Fruit fly (Drosophila melanogaster) whole organism, embryonic: ENCODE data around the gene VhaM9.7-b.

Experiments
- ATbp ChIP-seq: fragments of 200-800 bp; sonication (Bioruptor generic); optimal IDR thresholded peaks from 2 replicates; lab custom pipeline; 2017; ENCODE audit warnings: missing biosample characterization, mild to moderate bottlenecking, missing genetic modification characterization, missing genetic modification reagents
- Aef1 ChIP-seq: fragments of 200-800 bp; sonication (Bioruptor generic); IDR thresholded peaks from 3 replicates; pipeline ENCODE4 v1.3.6; 2022; ENCODE audit warnings: missing biosample characterization, missing genetic modification characterization
- CG10267 ChIP-seq: fragments of 200-800 bp; sonication (Bioruptor generic); optimal IDR thresholded peaks from 2 replicates; lab custom pipeline; 2018; ENCODE audit warnings: missing biosample characterization, mild to moderate bottlenecking, missing genetic modification characterization, moderate library complexity
- CG10654 ChIP-seq: fragments of 200-800 bp; sonication (Bioruptor generic); optimal IDR thresholded peaks from 2 replicates; lab custom pipeline; 2016; ENCODE audit warnings: missing biosample characterization, missing genetic modification characterization
- CG14014 ChIP-seq: fragments of 200-800 bp; sonication (Bioruptor generic); IDR thresholded peaks from 2 replicates; pipeline ENCODE4 v1.3.6; 2022; ENCODE audit warnings: missing biosample characterization, missing genetic modification characterization
- CG15479 ChIP-seq: fragments of 200-800 bp; sonication (Bioruptor generic); optimal IDR thresholded peaks from 3 replicates; lab custom pipeline; 2019; ENCODE audit warnings: missing biosample characterization, mild to moderate bottlenecking, missing genetic modification characterization, moderate library complexity
- CG16813 ChIP-seq: fragments of 200-800 bp; sonication (Bioruptor generic); IDR thresholded peaks from 3 replicates; pipeline ENCODE4 v1.3.6; 2022; ENCODE audit warnings: missing biosample characterization, missing genetic modification characterization; ENCODE audit not compliant: partially characterized antibody
- CG17829 ChIP-seq: fragments of 200-800 bp; optimal IDR thresholded peaks from 2 replicates; lab custom pipeline; 2019; ENCODE audit warnings: missing biosample characterization, mild to moderate bottlenecking, missing genetic modification characterization, moderate library complexity
- CG18262 ChIP-seq: fragments of 200-800 bp; optimal IDR thresholded peaks from 3 replicates; lab custom pipeline; 2019; ENCODE audit warnings: missing biosample characterization, mild to moderate bottlenecking, missing genetic modification characterization, moderate library complexity
- CG18476 ChIP-seq: fragments of 200-800 bp; sonication (Bioruptor generic); optimal IDR thresholded peaks from 2 replicates; lab custom pipeline; 2016; ENCODE audit warnings: missing biosample characterization, mild to moderate bottlenecking, missing genetic modification characterization
- CG30431 ChIP-seq: fragments of 200-800 bp; sonication (Bioruptor generic); optimal IDR thresholded peaks from 2 replicates; lab custom pipeline; 2017; ENCODE audit warnings: missing biosample characterization, missing genetic modification characterization
- CG3163 ChIP-seq: fragments of 200-800 bp; sonication (Bioruptor generic); optimal IDR thresholded peaks from 3 replicates; lab custom pipeline; 2016; ENCODE audit warnings: missing biosample characterization, missing genetic modification characterization
- CG33213 ChIP-seq: fragments of 200-800 bp; sonication (Bioruptor generic); optimal IDR thresholded peaks from 3 replicates; lab custom pipeline; 2016; ENCODE audit warnings: missing biosample characterization, missing genetic modification characterization
- CG42726 ChIP-seq: fragments of 200-800 bp; sonication (Bioruptor generic); IDR thresholded peaks from 2 replicates; pipeline ENCODE4 v1.3.6; 2022; ENCODE audit warnings: missing biosample characterization, missing genetic modification characterization; ENCODE audit not compliant: partially characterized antibody
- CG4328 ChIP-seq: fragments of 200-800 bp; sonication (Bioruptor generic); optimal IDR thresholded peaks from 3 replicates; lab custom pipeline; 2017; ENCODE audit warnings: missing biosample characterization, missing genetic modification reagents, missing genetic modification characterization
- CG4360 ChIP-seq: fragments of 200-800 bp; sonication (Bioruptor generic); IDR thresholded peaks from 2 replicates; pipeline ENCODE4 v1.3.6; 2022; ENCODE audit warnings: missing biosample characterization, missing genetic modification characterization
- CG4617 ChIP-seq: fragments of 200-800 bp; sonication (Bioruptor generic); optimal IDR thresholded peaks from 3 replicates; lab custom pipeline; 2016; ENCODE audit warnings: missing biosample characterization, missing genetic modification characterization, borderline replicate concordance
- CG6765 ChIP-seq: fragments of 200-800 bp; sonication (Bioruptor generic); optimal IDR thresholded peaks from 3 replicates; lab custom pipeline; 2017; ENCODE audit warnings: missing biosample characterization, mild to moderate bottlenecking, missing genetic modification characterization
- CG6813 ChIP-seq: fragments of 200-800 bp; sonication (Bioruptor generic); optimal IDR thresholded peaks from 2 replicates; lab custom pipeline; 2017; ENCODE audit warnings: missing biosample characterization, missing genetic modification characterization, mild to moderate bottlenecking, moderate library complexity, missing genetic modification reagents
- CG7786 ChIP-seq: fragments of 200-800 bp; sonication (Bioruptor generic); optimal IDR thresholded peaks from 2 replicates; lab custom pipeline; 2016; ENCODE audit warnings: missing biosample characterization, missing genetic modification characterization
- CG7839 ChIP-seq: fragments of 200-800 bp; sonication (Bioruptor generic); optimal IDR thresholded peaks from 3 replicates; lab custom pipeline; 2018; ENCODE audit warnings: missing biosample characterization, mild to moderate bottlenecking, missing genetic modification characterization, moderate library complexity
- D19A ChIP-seq: fragments of 200-800 bp; optimal IDR thresholded peaks from 3 replicates; lab custom pipeline; 2019; ENCODE audit warnings: missing biosample characterization, mild to moderate bottlenecking, missing genetic modification characterization, moderate library complexity
- Dek ChIP-seq: fragments of 200-800 bp; sonication (Bioruptor generic); optimal IDR thresholded peaks from 3 replicates; lab custom pipeline; 2019; ENCODE audit warnings: missing biosample characterization, mild to moderate bottlenecking, missing genetic modification characterization, moderate library complexity
- E2f2 ChIP-seq: fragments of 200-800 bp; sonication (Bioruptor generic); IDR thresholded peaks from 2 replicates; pipeline ENCODE4 v1.3.6; 2022; ENCODE audit warnings: missing biosample characterization, missing genetic modification characterization
- Hand ChIP-seq: fragments of 200-800 bp; sonication (Bioruptor generic); optimal IDR thresholded peaks from 2 replicates; lab custom pipeline; 2017; ENCODE audit warnings: mild to moderate bottlenecking, missing biosample characterization, missing genetic modification reagents, missing genetic modification characterization
- MBD-R2 ChIP-seq: fragments of 200-800 bp; sonication (Bioruptor generic); IDR thresholded peaks from 2 replicates; pipeline ENCODE4 v1.3.6; 2022; ENCODE audit warnings: missing biosample characterization, missing genetic modification characterization
- Max ChIP-seq: fragments of 200-800 bp; sonication (Bioruptor generic); optimal IDR thresholded peaks from 2 replicates; lab custom pipeline; 2016; ENCODE audit warnings: missing biosample characterization, mild to moderate bottlenecking, missing genetic modification characterization
- Stat92E ChIP-seq, 3 experiments: fragments of >200 bp in 2 of 3; fragments of 200-800 bp in 1 of 3; sonication (Bioruptor generic) in 1 of 3; optimal IDR thresholded peaks; 2 replicates each; lab custom pipeline; 2017 to 2019; ENCODE audit warnings: missing biosample characterization in 3 of 3, missing genetic modification characterization in 3 of 3, mild to moderate bottlenecking in 1 of 3, moderate library complexity in 1 of 3
- YL-1 ChIP-seq: fragments of 200-800 bp; sonication (Bioruptor generic); optimal IDR thresholded peaks from 3 replicates; lab custom pipeline; 2017; ENCODE audit warnings: missing biosample characterization, mild to moderate bottlenecking, missing genetic modification characterization
- bcd ChIP-seq: fragments of 200-800 bp; sonication (Bioruptor generic); optimal IDR thresholded peaks from 2 replicates; lab custom pipeline; 2017; ENCODE audit warnings: missing biosample characterization, mild to moderate bottlenecking, missing genetic modification characterization
- crp ChIP-seq, 2 experiments: fragments of 200-800 bp; sonication (Bioruptor generic); optimal IDR thresholded peaks; 2 replicates in 1 of 2; 3 replicates in 1 of 2; lab custom pipeline; 2017; ENCODE audit warnings: missing biosample characterization in 2 of 2, missing genetic modification characterization in 2 of 2, mild to moderate bottlenecking in 1 of 2, moderate library complexity in 1 of 2
- ewg ChIP-seq: fragments of 200-800 bp; sonication (Bioruptor generic); optimal IDR thresholded peaks from 3 replicates; lab custom pipeline; 2017; ENCODE audit warnings: mild to moderate bottlenecking, missing biosample characterization, missing genetic modification reagents, missing genetic modification characterization
- fu2 ChIP-seq: fragments of 200-800 bp; sonication (Bioruptor generic); optimal IDR thresholded peaks from 2 replicates; lab custom pipeline; 2016; ENCODE audit warnings: missing biosample characterization, missing genetic modification characterization
- gt ChIP-seq: fragments of 200-800 bp; sonication (Bioruptor generic); IDR thresholded peaks from 2 replicates; pipeline ENCODE4 v1.3.6; 2022; ENCODE audit warnings: missing biosample characterization, missing genetic modification characterization
- kni ChIP-seq: fragments of 200-800 bp; sonication (Bioruptor generic); optimal IDR thresholded peaks from 3 replicates; lab custom pipeline; 2017; ENCODE audit warnings: mild to moderate bottlenecking, missing biosample characterization, missing genetic modification reagents, missing genetic modification characterization
- lmd ChIP-seq: fragments of 200-800 bp; sonication (Bioruptor generic); IDR thresholded peaks from 2 replicates; pipeline ENCODE4 v1.3.6; 2022; ENCODE audit warnings: missing biosample characterization, missing genetic modification characterization
- lola ChIP-seq, 3 experiments: fragments of >200 bp in 2 of 3; fragments of 200-800 bp in 1 of 3; sonication (Bioruptor generic) in 1 of 3; optimal IDR thresholded peaks; 2 replicates each; lab custom pipeline; 2017 to 2019; ENCODE audit warnings: missing biosample characterization in 3 of 3, missing genetic modification characterization in 3 of 3, mild to moderate bottlenecking in 1 of 3, moderate library complexity in 1 of 3
- mld ChIP-seq: fragments of 200-800 bp; sonication (Bioruptor generic); IDR thresholded peaks from 3 replicates; pipeline ENCODE4 v1.3.6; 2022; ENCODE audit warnings: missing biosample characterization, missing genetic modification characterization; ENCODE audit not compliant: partially characterized antibody
- pfk ChIP-seq: fragments of 200-800 bp; sonication (Bioruptor generic); optimal IDR thresholded peaks from 2 replicates; lab custom pipeline; 2018; ENCODE audit warnings: missing biosample characterization, mild to moderate bottlenecking, missing genetic modification characterization, moderate library complexity
- pho ChIP-seq: fragments of 200-800 bp; sonication (Bioruptor generic); optimal IDR thresholded peaks from 2 replicates; lab custom pipeline; 2016; ENCODE audit warnings: missing biosample characterization, missing genetic modification characterization
- phol ChIP-seq: fragments of 200-800 bp; sonication (Bioruptor generic); optimal IDR thresholded peaks from 3 replicates; lab custom pipeline; 2018; ENCODE audit warnings: missing biosample characterization, mild to moderate bottlenecking, missing genetic modification characterization, moderate library complexity
- ro ChIP-seq: fragments of 200-800 bp; sonication (Bioruptor generic); IDR thresholded peaks from 2 replicates; pipeline ENCODE4 v1.3.6; 2022; ENCODE audit warnings: missing biosample characterization, missing genetic modification characterization
- sim ChIP-seq: fragments of 200-800 bp; sonication (Bioruptor generic); IDR thresholded peaks from 2 replicates; pipeline ENCODE4 v1.3.6; 2022; ENCODE audit warnings: missing biosample characterization, missing genetic modification characterization
- sima ChIP-seq: fragments of 200-800 bp; sonication (Bioruptor generic); optimal IDR thresholded peaks from 2 replicates; lab custom pipeline; 2016; ENCODE audit warnings: missing biosample characterization, missing genetic modification characterization
- tgo ChIP-seq: fragments of 200-800 bp; sonication (Bioruptor generic); IDR thresholded peaks from 3 replicates; pipeline ENCODE4 v1.3.6; 2022; ENCODE audit warnings: missing biosample characterization, missing genetic modification characterization
- tin ChIP-seq: fragments of 200-800 bp; sonication (Bioruptor generic); optimal IDR thresholded peaks from 3 replicates; lab custom pipeline; 2016; ENCODE audit warnings: missing biosample characterization, missing genetic modification characterization
- tna ChIP-seq: fragments of 200-800 bp; sonication (Bioruptor generic); IDR thresholded peaks from 2 replicates; pipeline ENCODE4 v1.3.6; 2022; ENCODE audit warnings: missing biosample characterization, missing genetic modification characterization; ENCODE audit not compliant: partially characterized antibody

The VhaM9.7-b gene

DNA sequence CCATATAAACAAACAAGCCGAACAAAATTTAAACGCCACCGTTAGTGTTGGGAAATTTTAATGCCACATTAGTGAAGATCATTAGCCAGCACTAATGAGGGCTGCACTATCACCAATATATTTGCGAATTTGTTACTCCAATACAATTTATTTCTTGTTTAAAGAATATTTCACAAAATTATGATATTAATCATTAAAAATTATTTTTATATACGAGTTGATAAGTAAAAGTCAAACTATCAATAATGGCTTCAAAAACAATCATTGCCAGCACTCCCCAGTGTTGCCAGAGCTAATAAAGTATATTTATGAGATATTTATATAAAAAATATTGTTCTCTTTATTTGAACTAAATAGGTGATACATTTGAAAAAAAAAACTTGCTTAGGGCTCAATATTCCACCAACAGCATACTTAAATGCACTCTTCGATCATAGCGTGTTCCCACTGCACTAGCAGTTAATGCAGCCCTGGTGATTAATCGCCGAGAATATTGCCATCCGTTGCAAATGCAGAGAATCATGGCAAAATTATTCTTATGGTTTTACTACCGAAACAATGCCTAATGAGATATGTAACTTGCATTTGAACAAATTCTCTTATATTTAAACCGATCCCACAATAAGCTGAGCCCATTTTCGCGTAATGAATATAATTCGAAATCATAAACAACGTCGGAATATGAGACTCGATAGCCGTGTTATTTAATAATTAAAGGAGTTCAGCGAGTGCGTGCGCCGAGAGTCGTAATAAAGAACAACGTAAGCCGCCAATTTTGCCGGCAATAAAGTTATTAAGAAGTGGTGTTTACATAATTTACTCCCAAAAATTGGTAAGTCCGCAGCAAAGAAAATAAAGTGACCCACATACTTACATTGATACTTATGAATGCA lies 23.6 kb upstream of the VhaM9.7-b start, which contains the start of the genes SAK and Cdk12 (continued):
- TF ChIP-seq YL-1 (peak; percentile 69), E2f2 (GFP tag; lab: Robert Waterston, UW) (peak; percentile 83), CG16813 (GFP tag; lab: Robert Waterston, UW) (peak; percentile 55; the same call in 2 of the 3 replicates), tna (no peak), mld (GFP tag; lab: Robert Waterston, UW) (no peak), sima (GFP tag; lab: Kevin White, UChicago) (no peak), CG10654 (GFP tag; lab: Kevin White, UChicago) (peak; percentile 64), sim (no peak), ro (GFP tag; lab: Robert Waterston, UW) (peak; percentile 61; the same call in 1 of the 2 replicates), Hand (GFP tag; lab: Kevin White, UChicago) (peak; percentile 36), kni (GFP tag; lab: Kevin White, UChicago) (no peak), CG6813 (GFP tag; lab: Kevin White, UChicago) (peak; percentile 42), CG15479 (GFP tag; lab: Kevin White, UChicago) (peak; percentile 12), lmd (GFP tag; lab: Robert Waterston, UW) (peak; percentile 87), CG17829 (peak; percentile 89), fu2 (peak; percentile 67), CG33213 (GFP tag; lab: Kevin White, UChicago) (no peak), CG3163 (GFP tag; lab: Kevin White, UChicago) (peak; percentile 23), CG10267 (tag; lab: Kevin White, UChicago) (peak; percentile 95), tin (GFP tag; lab: Kevin White, UChicago) (peak; percentile 86), CG30431 (GFP tag; lab: Kevin White, UChicago) (peak; percentile 65), phol (peak; percentile 89), CG18262 (tag; lab: Kevin White, UChicago) (peak; percentile 89), ewg (GFP tag; lab: Kevin White, UChicago) (peak; percentile 61), CG6765 (GFP tag; lab: Kevin White, UChicago) (peak; percentile 76), Dek (tag; lab: Kevin White, UChicago) (peak; percentile 86), crp (GFP tag; optimal IDR thresholded peaks at IDR 0.05; lab: Kevin White, UChicago) (peak in 1 of 2 experiments; percentile 33), tgo (GFP tag; lab: Robert Waterston, UW) (peak; percentile 77), CG7786 (GFP tag; lab: Kevin White, UChicago) (peak; percentile 65), lola (GFP tag; optimal IDR thresholded peaks at IDR 0.05; lab: Kevin White, UChicago) (peak in 1 of 3 experiments; percentile 85), pho (GFP tag; lab: Kevin White, UChicago) (peak; percentile 29), CG14014 (peak; percentile 75), CG7839 (peak; percentile 88), CG42726 (GFP tag; lab: Robert Waterston, UW) (no peak), bcd (GFP tag; lab: Kevin White, UChicago) (peak; percentile 91), Max (peak; percentile 82), MBD-R2 (GFP tag; lab: Robert Waterston, UW) (peak; percentile 60), Aef1 (GFP tag; lab: Robert Waterston, UW) (peak; percentile 79), CG4617 (GFP tag; lab: Kevin White, UChicago) (peak; percentile 80), pfk (GFP tag; lab: Kevin White, UChicago) (peak; percentile 24), gt (GFP tag; lab: Robert Waterston, UW) (peak; percentile 44), CG4360 (GFP tag; lab: Robert Waterston, UW) (0 out of 2 replicates have a peak, but pooled peaks have one; percentile 43), D19A (tag; lab: Kevin White, UChicago) (peak; percentile 77), CG18476 (peak; percentile 79), ATbp (GFP tag; lab: Kevin White, UChicago) (peak; percentile 40), CG4328 (GFP tag; lab: Kevin White, UChicago) (peak; percentile 87), Stat92E (GFP tag; optimal IDR thresholded peaks at IDR 0.05; lab: Kevin White, UChicago) (peak in 1 of 3 experiments; percentile 2)
